Worm (Caenorhabditis elegans) whole organism, L3 larva: Measurements from ENCODE around the gene C55A6.3.

ENCODE experiments used
- aly-2 ChIP-seq: fragments of 150-350 bp; optimal IDR thresholded peaks from 2 replicates; lab custom pipeline; 2014; ENCODE audit warnings: missing biosample characterization, missing genetic modification characterization
- ama-1 ChIP-seq: fragments of 150-350 bp; optimal IDR thresholded peaks from 2 replicates; lab custom pipeline; 2018
- ceh-9 ChIP-seq: sonication (generic microtip); optimal IDR thresholded peaks from 2 replicates; lab custom pipeline; 2018; ENCODE audit warnings: missing biosample characterization, missing genetic modification characterization
- egl-5 ChIP-seq: fragments of 150-350 bp; optimal IDR thresholded peaks from 2 replicates; lab custom pipeline; 2017; ENCODE audit warnings: missing biosample characterization, missing genetic modification reagents, missing genetic modification characterization, inconsistent platforms
- elt-1 ChIP-seq: fragments of 150-350 bp; optimal IDR thresholded peaks from 2 replicates; lab custom pipeline; 2014; ENCODE audit warnings: missing biosample characterization, missing genetic modification characterization
- elt-2 ChIP-seq: sonication (generic microtip); optimal IDR thresholded peaks from 2 replicates; lab custom pipeline; 2016; ENCODE audit warnings: missing genetic modification reagents, mild to moderate bottlenecking, missing genetic modification characterization, missing compliant biosample characterization
- fos-1 ChIP-seq: fragments of 150-350 bp; optimal IDR thresholded peaks from 2 replicates; lab custom pipeline; 2014; ENCODE audit warnings: missing biosample characterization, missing genetic modification characterization
- jun-1 ChIP-seq: fragments of 150-350 bp; optimal IDR thresholded peaks from 2 replicates; lab custom pipeline; 2014; ENCODE audit warnings: missing biosample characterization, missing genetic modification reagents, missing genetic modification characterization
- nhr-11 ChIP-seq: fragments of 150-350 bp; optimal IDR thresholded peaks from 2 replicates; lab custom pipeline; 2014; ENCODE audit warnings: missing biosample characterization, missing genetic modification characterization
- nhr-12 ChIP-seq: fragments of 150-350 bp; optimal IDR thresholded peaks from 2 replicates; lab custom pipeline; 2014; ENCODE audit warnings: missing biosample characterization, missing genetic modification characterization
- nhr-25 ChIP-seq: sonication (generic microtip); optimal IDR thresholded peaks from 2 replicates; lab custom pipeline; 2017; ENCODE audit warnings: missing biosample characterization, missing genetic modification characterization
- nhr-43 ChIP-seq: sonication (generic microtip); optimal IDR thresholded peaks from 2 replicates; lab custom pipeline; 2016; ENCODE audit warnings: mild to moderate bottlenecking, missing genetic modification characterization, missing compliant biosample characterization; ENCODE audit not compliant: poor library complexity, severe bottlenecking
- pqm-1 ChIP-seq: fragments of 150-350 bp; optimal IDR thresholded peaks from 2 replicates; lab custom pipeline; 2017; ENCODE audit warnings: missing biosample characterization, missing genetic modification characterization, inconsistent platforms

The C55A6.3 gene

ce11 chrV:11472209-11472608, 41.1 kb downstream of the C55A6.3 start, which contains the start of the genes nas-20 and nas-21:
Gene nas-20, minus strand, starts transcription at chrV:11472309.
Gene nas-21, plus strand, starts transcription at chrV:11472564.
- TF ChIP-seq nhr-25 (tag; lab: Kevin White, UChicago): no peak
- no peak for TF ChIP-seq nhr-43 (tag; lab: Kevin White, UChicago)
- TF ChIP-seq nhr-11: no peak
- TF ChIP-seq ceh-9 (tag; lab: Kevin White, UChicago): no peak

- TF ChIP-seq pqm-1 (tag; lab: Kevin White, UChicago): peak; percentile 86
- peak; percentile 37 for TF ChIP-seq jun-1 (tag; lab: Kevin White, UChicago)
- no peak for TF ChIP-seq nhr-12 (tag; lab: Kevin White, UChicago)
- peak; percentile 97 for TF ChIP-seq elt-2 (tag; lab: Kevin White, UChicago)
Observed at ce11 chrV:11470210-11470713, 43.1 kb downstream of the C55A6.3 start, which contains the start of gene aat-6. Gene aat-6, minus strand, starts transcription at chrV:11470663.

ce11 chrV:11462963-11463453, 50.3 kb downstream of the C55A6.3 start, which contains the start of gene zipt-16:
Gene zipt-16, plus strand, starts transcription at chrV:11463013.
- TF ChIP-seq fos-1 (no peak), ama-1 (no peak), aly-2 (tag; lab: Kevin White, UChicago) (no peak), elt-1 (tag; lab: Kevin White, UChicago) (peak; percentile 13), elt-2 (tag; lab: Kevin White, UChicago) (no peak), nhr-25 (tag; lab: Kevin White, UChicago) (no peak), egl-5 (tag; lab: Kevin White, UChicago) (no peak)
